Worm (Caenorhabditis elegans) whole organism, young adult: ENCODE measurements around the gene mpz-5.

Source experiments
- F22D6.2 ChIP-seq: sonication (generic microtip); optimal IDR thresholded peaks from 2 replicates; lab custom pipeline; 2016; ENCODE audit warnings: mild to moderate bottlenecking, missing genetic modification characterization, missing compliant biosample characterization
- K12H6.12 ChIP-seq: fragments of 200-800 bp; sonication (Bioruptor generic); optimal IDR thresholded peaks from 2 replicates; lab custom pipeline; 2018; ENCODE audit warnings: mild to moderate bottlenecking, missing genetic modification characterization, missing compliant biosample characterization
- bed-1 ChIP-seq: fragments of 200-800 bp; sonication (Bioruptor generic); IDR thresholded peaks from 2 replicates; pipeline ENCODE4 v1.3.6; 2022; ENCODE audit warnings: missing genetic modification reagents, missing genetic modification characterization, missing compliant biosample characterization
- cebp-1 ChIP-seq, 2 experiments: fragments of 200-800 bp in 1 of 2; sonication (Bioruptor generic) in 1 of 2; sonication (generic microtip) in 1 of 2; IDR thresholded peaks in 1 of 2; optimal IDR thresholded peaks in 1 of 2; 2 replicates each; pipeline versions ENCODE4 v1.3.6 to Lab custom; 2017 to 2022; ENCODE audit warnings: missing compliant biosample characterization in 2 of 2, missing genetic modification characterization in 2 of 2, mild to moderate bottlenecking in 1 of 2, missing genetic modification reagents in 1 of 2, moderate library complexity in 1 of 2
- hsf-1 ChIP-seq: fragments of 200-800 bp; sonication (Bioruptor generic); IDR thresholded peaks from 2 replicates; pipeline ENCODE4 v1.3.6; 2022; ENCODE audit warnings: missing genetic modification reagents, missing genetic modification characterization, missing compliant biosample characterization
- pha-4 ChIP-seq: fragments of 150-350 bp; sonication (generic microtip); optimal IDR thresholded peaks from 2 replicates; lab custom pipeline; 2014; ENCODE audit warnings: missing biosample characterization, missing genetic modification reagents, missing genetic modification characterization
- rec-8 ChIP-seq, 2 experiments: sonication (generic microtip); optimal IDR thresholded peaks; 2 replicates each; lab custom pipeline; 2016; ENCODE audit warnings: mild to moderate bottlenecking in 2 of 2, missing genetic modification characterization in 2 of 2, missing genetic modification reagents in 2 of 2, missing genotype in 2 of 2, missing biosample characterization in 1 of 2, missing compliant biosample characterization in 1 of 2, moderate library complexity in 1 of 2
- unc-130 ChIP-seq: sonication (generic microtip); optimal IDR thresholded peaks from 2 replicates; lab custom pipeline; 2016; ENCODE audit warnings: missing genetic modification reagents, missing genetic modification characterization, missing compliant biosample characterization
- unc-62 ChIP-seq: fragments of 150-350 bp; optimal IDR thresholded peaks from 2 replicates; lab custom pipeline; 2014; ENCODE audit warnings: missing biosample characterization, missing genetic modification reagents, missing genetic modification characterization
- ztf-25 ChIP-seq: fragments of 200-800 bp; sonication (Bioruptor generic); IDR thresholded peaks from 2 replicates; pipeline ENCODE4 v1.3.6; 2022; ENCODE audit warnings: missing genetic modification reagents, missing genetic modification characterization, missing compliant biosample characterization

ce11 chrIV:10357072-10357471 lies 16.6 kb downstream of the mpz-5 start, which contains the start of gene R11A8.1:
- TF ChIP-seq unc-130 (GFP tag; lab: Kevin White, UChicago) (no peak), rec-8 (tag; optimal IDR thresholded peaks at IDR 0.05; lab: Kevin White, UChicago) (no peak), K12H6.12 (no peak), hsf-1 (no peak), unc-62 (GFP tag; lab: Kevin White, UChicago) (no peak), cebp-1 (GFP tag; IDR thresholded peaks at IDR 0.05; lab: Robert Waterston, UW) (no peak), cebp-1 (tag; optimal IDR thresholded peaks at IDR 0.05; lab: Kevin White, UChicago) (no peak), pha-4 (tag; lab: Kevin White, UChicago) (no peak), ztf-25 (GFP tag; lab: Robert Waterston, UW) (no peak), bed-1 (no peak), F22D6.2 (tag; lab: Kevin White, UChicago) (no peak)
